Fruit fly (Drosophila melanogaster) Kc167 (cell line): ENCODE data around the gene CG7945.

Experiments
- Sin3A ChIP-seq: fragments of >200 bp; optimal IDR thresholded peaks from 2 replicates; lab custom pipeline; 2018; ENCODE audit warnings: missing external identifiers
- h ChIP-seq: fragments of >200 bp; optimal IDR thresholded peaks from 3 replicates; lab custom pipeline; 2018; ENCODE audit warnings: missing external identifiers
- psq ChIP-seq: fragments of >200 bp; optimal IDR thresholded peaks from 2 replicates; lab custom pipeline; 2017; ENCODE audit warnings: missing external identifiers

dm6 chr3L:15474010-15474409, 49.9 kb downstream of the CG7945 start, which contains the start of gene cocoon:
- TF ChIP-seq h (lab: Kevin White, UChicago) = no peak
- TF ChIP-seq Sin3A = no peak
- TF ChIP-seq psq (lab: Kevin White, UChicago) = no peak
